Fruit fly (Drosophila melanogaster): ENCODE measurements around the gene Akt.
A peak's percentile ranks its signal among the peaks of the same experiment; 100 is the strongest.

Akt gene

DNA sequence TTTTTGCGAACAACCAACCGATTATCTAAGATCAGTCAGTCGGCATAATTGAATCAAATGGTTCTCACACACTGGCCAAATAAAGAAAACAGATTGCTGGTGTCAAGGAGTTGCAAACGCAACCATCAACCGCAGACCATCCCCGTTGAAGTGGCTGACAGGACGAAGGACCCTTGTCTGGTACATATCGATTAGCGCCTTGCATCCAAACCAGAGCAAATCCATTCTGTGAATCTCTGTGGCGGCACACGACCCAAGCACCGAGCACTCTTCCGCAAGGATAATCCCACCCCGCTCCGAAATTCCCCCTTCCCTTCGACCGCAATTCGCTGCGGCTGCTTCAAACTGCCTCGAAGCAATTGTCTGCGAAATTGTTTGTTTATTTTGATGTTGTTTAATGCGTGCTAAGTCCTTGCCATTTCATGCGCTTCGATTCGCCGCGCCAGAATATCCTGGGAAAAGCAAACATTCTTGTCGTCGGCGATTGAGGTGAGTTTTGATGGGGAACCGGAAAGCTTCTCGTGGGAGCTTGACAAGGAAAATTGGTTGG is 54.4 kb downstream of the Akt start:
- TF ChIP-seq CG6808 (GFP tag; optimal IDR thresholded peaks at IDR 0.05) (no peak), achi (GFP tag; optimal IDR thresholded peaks at IDR 0.05) (no peak), fkh (GFP tag; optimal IDR thresholded peaks at IDR 0.05) (no peak), Met (GFP tag; optimal IDR thresholded peaks at IDR 0.05) (no peak), Lpt (GFP tag; optimal IDR thresholded peaks at IDR 0.05) (no peak), vri (GFP tag; optimal IDR thresholded peaks at IDR 0.05) (no peak), Sox102F (GFP tag; optimal IDR thresholded peaks at IDR 0.05) (no peak), CG8319 (GFP tag; optimal IDR thresholded peaks at IDR 0.05) (no peak), CG6792 (GFP tag; optimal IDR thresholded peaks at IDR 0.05) (no peak), Blimp-1 (GFP tag; optimal IDR thresholded peaks at IDR 0.05) (no peak), Hr38 (GFP tag; optimal IDR thresholded peaks at IDR 0.05) (no peak), CG6854 (GFP tag; optimal IDR thresholded peaks at IDR 0.05) (no peak), CG6163 (GFP tag; IDR thresholded peaks at IDR 0.05) (no peak), CG8119 (GFP tag; IDR thresholded peaks at IDR 0.05) (no peak), CG32006 (GFP tag; optimal IDR thresholded peaks at IDR 0.05) (no peak), dsx (GFP tag; optimal IDR thresholded peaks at IDR 0.05; ENCODE audit: poor library complexity, severe bottlenecking) (no peak), CG4318 (GFP tag; optimal IDR thresholded peaks at IDR 0.05) (no peak), esn (GFP tag; optimal IDR thresholded peaks at IDR 0.05) (no peak), CG34406 (GFP tag; optimal IDR thresholded peaks at IDR 0.05) (no peak), lz (GFP tag; optimal IDR thresholded peaks at IDR 0.05) (no peak)

DNA sequence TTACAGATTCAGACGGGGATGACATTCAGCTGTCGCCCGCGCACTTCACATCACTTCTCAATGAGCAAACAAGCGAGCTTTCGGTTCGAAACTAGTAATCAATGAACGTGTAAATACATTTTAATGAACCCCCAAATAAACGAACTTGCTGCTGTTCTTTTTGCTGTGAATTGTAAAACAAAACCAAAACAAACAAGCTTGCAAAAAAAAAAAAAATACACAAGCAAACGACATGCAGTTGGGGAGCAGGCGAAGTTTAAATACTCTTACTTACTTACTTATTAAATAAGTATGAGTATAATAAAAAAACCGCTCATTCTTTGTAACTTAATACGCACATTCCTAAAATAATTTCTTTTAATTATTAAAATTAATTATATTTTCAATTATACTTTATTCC is 55.2 kb downstream of the Akt start:
- peak; percentile 1 for TF ChIP-seq CG3032 (tag; optimal IDR thresholded peaks at IDR 0.05)
- TF ChIP-seq CG34406 (GFP tag; optimal IDR thresholded peaks at IDR 0.05): peak; percentile 59
- TF ChIP-seq cyc (GFP tag; optimal IDR thresholded peaks at IDR 0.05): no peak
- TF ChIP-seq CG8119 (GFP tag; IDR thresholded peaks at IDR 0.05): peak; percentile 50; the same call in 2 of the 3 replicates
- TF ChIP-seq CG6854 (GFP tag; optimal IDR thresholded peaks at IDR 0.05): peak; percentile 6
- TF ChIP-seq CG11762 (GFP tag; optimal IDR thresholded peaks at IDR 0.05; ENCODE audit: insufficient read depth): peak; percentile 10
- peak; percentile 37 for TF ChIP-seq acj6 (GFP tag; optimal IDR thresholded peaks at IDR 0.05)
- no peak for TF ChIP-seq CG4318 (GFP tag; optimal IDR thresholded peaks at IDR 0.05)
- peak; percentile 38 for TF ChIP-seq Lpt (GFP tag; optimal IDR thresholded peaks at IDR 0.05)
- TF ChIP-seq CG6792 (GFP tag; optimal IDR thresholded peaks at IDR 0.05): peak; percentile 23
- TF ChIP-seq fd85E (GFP tag; optimal IDR thresholded peaks at IDR 0.05): no peak
- TF ChIP-seq fkh (GFP tag; optimal IDR thresholded peaks at IDR 0.05): no peak
- no peak for TF ChIP-seq Blimp-1 (GFP tag; optimal IDR thresholded peaks at IDR 0.05)
- TF ChIP-seq CG16779 (tag; optimal IDR thresholded peaks at IDR 0.05): peak; percentile 24
- no peak for TF ChIP-seq spab (GFP tag; optimal IDR thresholded peaks at IDR 0.05)
- no peak for TF ChIP-seq dsx (GFP tag; optimal IDR thresholded peaks at IDR 0.05; ENCODE audit: poor library complexity, severe bottlenecking)
- peak; percentile 49 for TF ChIP-seq achi (GFP tag; optimal IDR thresholded peaks at IDR 0.05)
- TF ChIP-seq dac (GFP tag; optimal IDR thresholded peaks at IDR 0.05): no peak
- no peak for TF ChIP-seq CG7368 (GFP tag; optimal IDR thresholded peaks at IDR 0.05)
- TF ChIP-seq CG1621 (tag; optimal IDR thresholded peaks at IDR 0.05): no peak
- TF ChIP-seq CG8632 (GFP tag; optimal IDR thresholded peaks at IDR 0.05): peak; percentile 64
- no peak for TF ChIP-seq svp (GFP tag)
- peak; percentile 73 for TF ChIP-seq CG15336 (GFP tag; IDR thresholded peaks at IDR 0.05)
- TF ChIP-seq lz (GFP tag; optimal IDR thresholded peaks at IDR 0.05): peak; percentile 20
- TF ChIP-seq Eip78C (GFP tag): peak; percentile 73
- no peak for TF ChIP-seq Hr38 (GFP tag; optimal IDR thresholded peaks at IDR 0.05)
- TF ChIP-seq CG11902 (GFP tag; optimal IDR thresholded peaks at IDR 0.05): no peak
- TF ChIP-seq CG6808 (GFP tag; optimal IDR thresholded peaks at IDR 0.05): peak; percentile 4
- peak; percentile 41 for TF ChIP-seq OdsH (GFP tag; optimal IDR thresholded peaks at IDR 0.05)
- TF ChIP-seq Hr39 (GFP tag; optimal IDR thresholded peaks at IDR 0.05): no peak
- TF ChIP-seq CG9139 (GFP tag; optimal IDR thresholded peaks at IDR 0.05): no peak
- TF ChIP-seq Ets96B (tag; optimal IDR thresholded peaks at IDR 0.05): no peak
- TF ChIP-seq fd59A (GFP tag; optimal IDR thresholded peaks at IDR 0.05): no peak
- TF ChIP-seq topi (GFP tag; optimal IDR thresholded peaks at IDR 0.05): peak; percentile 38
- TF ChIP-seq Gug (GFP tag; IDR thresholded peaks at IDR 0.05): no peak
- TF ChIP-seq Ets21C (GFP tag; optimal IDR thresholded peaks at IDR 0.05): no peak
- no peak for TF ChIP-seq CG10669 (GFP tag; optimal IDR thresholded peaks at IDR 0.05)
- peak; percentile 23 for TF ChIP-seq Met (GFP tag; optimal IDR thresholded peaks at IDR 0.05)
- peak; percentile 3 to 47 for TF ChIP-seq ss (GFP tag; optimal IDR thresholded peaks at IDR 0.05)
- peak; percentile 43 for TF ChIP-seq CG10631 (GFP tag; optimal IDR thresholded peaks at IDR 0.05)
- peak; percentile 62 for TF ChIP-seq net (GFP tag; optimal IDR thresholded peaks at IDR 0.05)
- TF ChIP-seq Smox (GFP tag; optimal IDR thresholded peaks at IDR 0.05): no peak

Measured in whole organism, prepupa.